Worm (Caenorhabditis elegans) whole organism, mixed stage, embryonic: ENCODE measurements around the gene let-765.
A peak's percentile ranks its signal among the peaks of the same experiment; 100 is the strongest.

Source experiments
- M03D4.4 ChIP-seq: sonication (generic microtip); optimal IDR thresholded peaks from 2 replicates; lab custom pipeline; 2017; ENCODE audit warnings: mild to moderate bottlenecking, missing genetic modification characterization, missing compliant biosample characterization
- bed-3 ChIP-seq: fragments of 200-800 bp; sonication (Bioruptor generic); optimal IDR thresholded peaks from 3 replicates; lab custom pipeline; 2018; ENCODE audit warnings: mild to moderate bottlenecking, missing genetic modification characterization, moderate library complexity, missing compliant biosample characterization
- blmp-1 ChIP-seq: fragments of 150-350 bp; optimal IDR thresholded peaks from 2 replicates; lab custom pipeline; 2014; ENCODE audit warnings: missing biosample characterization, missing genetic modification characterization
- ceh-39 ChIP-seq: fragments of 150-350 bp; optimal IDR thresholded peaks from 2 replicates; lab custom pipeline; 2014; ENCODE audit warnings: missing biosample characterization, missing genetic modification characterization
- ceh-43 ChIP-seq: fragments of 200-800 bp; sonication (Bioruptor generic); optimal IDR thresholded peaks from 2 replicates; lab custom pipeline; 2018; ENCODE audit warnings: mild to moderate bottlenecking, missing genetic modification characterization, moderate library complexity, missing compliant biosample characterization
- ceh-83 ChIP-seq: fragments of 200-800 bp; sonication (Bioruptor generic); optimal IDR thresholded peaks from 2 replicates; lab custom pipeline; 2018; ENCODE audit warnings: mild to moderate bottlenecking, missing genetic modification characterization, missing compliant biosample characterization
- ces-1 ChIP-seq: fragments of 150-350 bp; optimal IDR thresholded peaks from 2 replicates; lab custom pipeline; 2014; ENCODE audit warnings: missing biosample characterization, missing genetic modification reagents, missing genetic modification characterization
- cnd-1 ChIP-seq: fragments of 200-800 bp; sonication (Bioruptor generic); optimal IDR thresholded peaks from 2 replicates; lab custom pipeline; 2018; ENCODE audit warnings: mild to moderate bottlenecking, missing genetic modification characterization, missing compliant biosample characterization
- drap-1 ChIP-seq: fragments of 200-800 bp; sonication (Bioruptor generic); optimal IDR thresholded peaks from 3 replicates; lab custom pipeline; 2018; ENCODE audit warnings: mild to moderate bottlenecking, missing genetic modification characterization, missing compliant biosample characterization
- elt-1 ChIP-seq: sonication (generic microtip); optimal IDR thresholded peaks from 2 replicates; lab custom pipeline; 2017; ENCODE audit warnings: missing genetic modification characterization, mild to moderate bottlenecking, missing compliant biosample characterization, antibody characterized with exemption, moderate library complexity, borderline replicate concordance; ENCODE audit not compliant: insufficient read depth
- elt-3 ChIP-seq: fragments of 150-350 bp; optimal IDR thresholded peaks from 2 replicates; lab custom pipeline; 2014; ENCODE audit warnings: missing biosample characterization, missing genetic modification characterization
- flh-1 ChIP-seq: fragments of 200-800 bp; sonication (Bioruptor generic); optimal IDR thresholded peaks from 2 replicates; lab custom pipeline; 2018; ENCODE audit warnings: mild to moderate bottlenecking, missing genetic modification characterization, moderate library complexity, missing compliant biosample characterization
- ham-2 ChIP-seq: fragments of 200-800 bp; sonication (Bioruptor generic); optimal IDR thresholded peaks from 2 replicates; lab custom pipeline; 2018; ENCODE audit warnings: mild to moderate bottlenecking, missing genetic modification characterization, missing compliant biosample characterization
- hlh-1 ChIP-seq: fragments of 150-350 bp; optimal IDR thresholded peaks from 2 replicates; lab custom pipeline; 2014; ENCODE audit warnings: missing biosample characterization, missing genetic modification reagents, missing genetic modification characterization
- lin-13 ChIP-seq: fragments of 150-350 bp; optimal IDR thresholded peaks from 2 replicates; lab custom pipeline; 2014; ENCODE audit warnings: missing biosample characterization, missing genetic modification characterization
- lin-32 ChIP-seq: fragments of 200-800 bp; sonication (Bioruptor generic); optimal IDR thresholded peaks from 2 replicates; lab custom pipeline; 2018; ENCODE audit warnings: mild to moderate bottlenecking, missing genetic modification characterization, missing compliant biosample characterization
- lsy-2 ChIP-seq: fragments of 150-350 bp; optimal IDR thresholded peaks from 2 replicates; lab custom pipeline; 2014; ENCODE audit warnings: missing biosample characterization, missing genetic modification characterization
- mab-5 ChIP-seq: fragments of 150-350 bp; optimal IDR thresholded peaks from 2 replicates; lab custom pipeline; 2014; ENCODE audit warnings: missing biosample characterization, missing genetic modification characterization
- mep-1 ChIP-seq: fragments of 150-350 bp; optimal IDR thresholded peaks from 2 replicates; lab custom pipeline; 2017; ENCODE audit warnings: missing biosample characterization, missing genetic modification reagents, missing genetic modification characterization, inconsistent platforms
- nhr-12 ChIP-seq: fragments of 150-350 bp; optimal IDR thresholded peaks from 2 replicates; lab custom pipeline; 2014; ENCODE audit warnings: missing biosample characterization, missing genetic modification characterization
- nhr-2 ChIP-seq: fragments of 150-350 bp; optimal IDR thresholded peaks from 2 replicates; lab custom pipeline; 2014; ENCODE audit warnings: missing biosample characterization, missing genetic modification characterization
- nhr-237 ChIP-seq: fragments of 150-350 bp; optimal IDR thresholded peaks from 2 replicates; lab custom pipeline; 2014; ENCODE audit warnings: missing biosample characterization, missing genetic modification characterization
- nhr-28 ChIP-seq: fragments of 150-350 bp; optimal IDR thresholded peaks from 2 replicates; lab custom pipeline; 2014; ENCODE audit warnings: missing biosample characterization, missing genetic modification characterization
- pha-4 ChIP-seq: fragments of 150-350 bp; optimal IDR thresholded peaks from 2 replicates; lab custom pipeline; 2018; ENCODE audit warnings: missing biosample characterization, missing genetic modification reagents, missing genetic modification characterization
- sem-2 ChIP-seq: fragments of 200-800 bp; sonication (Bioruptor generic); optimal IDR thresholded peaks from 2 replicates; lab custom pipeline; 2018; ENCODE audit warnings: mild to moderate bottlenecking, missing genetic modification characterization, missing compliant biosample characterization
- snpc-4 ChIP-seq: fragments of 150-350 bp; optimal IDR thresholded peaks from 2 replicates; lab custom pipeline; 2014; ENCODE audit warnings: missing biosample characterization, missing genetic modification characterization
- tbx-8 ChIP-seq: fragments of 200-800 bp; sonication (Bioruptor generic); optimal IDR thresholded peaks from 2 replicates; lab custom pipeline; 2018; ENCODE audit warnings: mild to moderate bottlenecking, missing genetic modification characterization, moderate library complexity, missing compliant biosample characterization
- unc-120 ChIP-seq: sonication (generic microtip); optimal IDR thresholded peaks from 2 replicates; lab custom pipeline; 2017; ENCODE audit warnings: missing genetic modification characterization, missing compliant biosample characterization; ENCODE audit not compliant: poor library complexity, severe bottlenecking
- unc-39 ChIP-seq: fragments of 150-350 bp; optimal IDR thresholded peaks from 2 replicates; lab custom pipeline; 2014; ENCODE audit warnings: missing biosample characterization, missing genetic modification characterization
- unc-62 ChIP-seq: fragments of 150-350 bp; optimal IDR thresholded peaks from 2 replicates; lab custom pipeline; 2014; ENCODE audit warnings: missing biosample characterization, missing genetic modification reagents, missing genetic modification characterization
- zip-8 ChIP-seq: fragments of 150-350 bp; optimal IDR thresholded peaks from 2 replicates; lab custom pipeline; 2014; ENCODE audit warnings: missing biosample characterization, missing genetic modification characterization
- ztf-11 ChIP-seq: fragments of 150-350 bp; optimal IDR thresholded peaks from 2 replicates; lab custom pipeline; 2014; ENCODE audit warnings: missing biosample characterization, missing genetic modification characterization

let-765 gene

DNA sequence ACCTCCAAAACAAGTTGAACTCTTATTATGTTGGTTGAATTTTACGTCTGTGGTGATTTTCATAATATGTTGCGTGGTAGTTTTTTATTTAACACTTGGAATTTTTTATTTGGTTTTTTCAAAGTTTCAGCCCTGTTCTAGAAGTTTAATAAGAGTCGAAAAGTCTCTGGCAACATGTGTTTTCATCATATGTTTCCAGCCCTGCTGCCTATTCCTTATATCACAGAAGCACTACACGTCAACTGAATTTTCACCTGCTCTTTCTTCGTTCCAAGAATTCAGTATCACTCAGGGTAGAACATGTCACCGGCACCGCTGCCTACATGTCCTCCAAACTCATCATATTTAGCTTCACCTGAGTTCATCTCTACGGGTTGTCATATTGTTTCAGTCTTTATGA is 9.5 kb upstream of the let-765 start, which contains the start of gene srh-40:
Gene srh-40, plus strand, starts transcription at position 301 of the 400 bp plus-strand sequence.
- TF ChIP-seq unc-39 (tag; lab: Kevin White, UChicago) (no peak), lsy-2 (tag; lab: Kevin White, UChicago) (no peak), zip-8 (no peak), drap-1 (GFP tag; lab: Kevin White, UChicago) (no peak), mep-1 (no peak), snpc-4 (tag; lab: Kevin White, UChicago) (no peak)

DNA sequence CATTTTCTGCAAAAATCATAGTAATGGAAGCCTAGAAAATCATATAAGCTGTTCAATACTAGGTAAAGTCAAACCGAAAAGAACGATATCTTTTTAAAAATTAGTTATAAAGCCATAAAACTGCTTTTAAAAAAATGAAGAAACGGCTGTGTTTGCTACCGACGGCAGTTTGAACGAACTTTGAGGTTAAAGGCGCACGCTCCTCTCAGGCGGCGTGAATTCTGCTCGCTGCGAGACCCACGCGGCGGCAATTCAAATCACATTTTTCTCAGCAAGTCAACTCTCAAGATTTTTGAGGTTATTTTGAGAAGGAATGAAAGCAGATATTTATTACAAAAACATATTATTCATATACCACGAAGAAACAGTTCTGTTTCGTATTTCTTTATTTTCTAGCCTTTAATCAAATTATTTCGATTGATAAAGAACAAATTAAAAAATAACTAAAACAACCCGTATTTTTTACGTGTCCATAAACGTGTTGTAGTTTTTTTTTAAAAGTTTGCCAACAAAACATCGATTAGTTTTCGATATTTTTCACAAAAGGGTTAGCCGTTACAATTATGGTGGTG is 7.2 kb upstream of the let-765 start, which contains the start of the genes mdh-2 and F20H11.4:
Gene mdh-2, minus strand, starts transcription at position 6 of the 572 bp plus-strand sequence.
Gene F20H11.4, plus strand, starts transcription at position 522 of the 572 bp plus-strand sequence.
- TF ChIP-seq nhr-237 (peak; percentile 37), tbx-8 (no peak), ceh-43 (GFP tag; lab: Kevin White, UChicago) (no peak), elt-1 (tag; lab: Kevin White, UChicago) (no peak), mep-1 (peak; percentile 92), hlh-1 (tag; lab: Kevin White, UChicago) (peak; percentile 52), pha-4 (tag; lab: Kevin White, UChicago) (peak; percentile 51), ceh-39 (tag; lab: Kevin White, UChicago) (no peak), lsy-2 (tag; lab: Kevin White, UChicago) (peak; percentile 81), M03D4.4 (no peak), bed-3 (GFP tag; lab: Kevin White, UChicago) (no peak), elt-3 (tag; lab: Kevin White, UChicago) (no peak), unc-120 (tag; lab: Kevin White, UChicago) (no peak), ceh-83 (GFP tag; lab: Kevin White, UChicago) (no peak)
- TF ChIP-seq, all 35 proteins: peak for 5

DNA sequence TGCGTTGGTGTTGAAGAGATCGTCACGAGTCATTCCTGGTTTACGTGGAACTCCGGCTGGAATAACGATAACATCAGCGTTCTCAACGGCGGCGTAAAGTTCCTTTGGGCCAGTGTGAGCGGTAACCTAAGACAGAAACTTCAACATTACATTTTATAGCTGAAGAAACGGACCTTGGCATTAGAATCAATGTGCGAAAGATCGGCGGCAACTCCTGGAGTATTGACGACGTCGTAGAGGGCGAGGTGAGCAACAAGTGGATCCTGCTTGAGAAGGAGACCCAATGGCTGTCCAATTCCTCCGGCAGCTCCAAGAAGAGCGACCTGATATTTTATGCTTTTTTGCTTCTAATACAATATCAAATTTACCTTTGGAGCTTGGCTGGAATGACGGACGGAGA is 6.7 kb upstream of the let-765 start:
- TF ChIP-seq lin-13, result no peak
- no peak for TF ChIP-seq nhr-12 (tag; lab: Kevin White, UChicago)
- no peak for TF ChIP-seq mab-5 (tag; lab: Kevin White, UChicago)
- TF ChIP-seq nhr-2 (tag; lab: Kevin White, UChicago), result no peak
- TF ChIP-seq unc-62 (GFP tag; lab: Kevin White, UChicago), result no peak
- TF ChIP-seq lin-32 (GFP tag; lab: Kevin White, UChicago), result no peak
- TF ChIP-seq M03D4.4, result no peak
- no peak for TF ChIP-seq zip-8
- no peak for TF ChIP-seq tbx-8
- TF ChIP-seq, all 35 proteins: peak for 0

DNA sequence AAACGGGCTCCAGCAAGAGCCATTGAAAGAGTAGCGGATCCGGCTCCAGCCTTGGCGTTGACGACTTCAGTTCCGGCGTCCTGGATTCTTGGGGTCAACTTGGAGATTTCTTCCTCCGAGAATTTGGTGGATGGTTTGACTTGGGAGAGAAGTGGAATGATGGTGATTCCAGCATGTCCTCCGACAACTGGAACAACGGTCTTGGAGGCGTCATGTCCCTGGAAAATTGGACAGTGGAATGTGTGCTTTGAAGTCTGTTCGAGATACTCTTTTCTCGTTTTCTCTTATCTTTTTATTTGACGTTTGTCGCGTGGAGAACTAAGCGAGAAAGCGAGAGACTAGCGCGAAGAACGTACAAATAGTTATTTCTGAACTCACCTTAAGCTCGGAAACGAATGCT is 6.1 kb upstream of the let-765 start:
- TF ChIP-seq nhr-28, result no peak
- no peak for TF ChIP-seq ceh-39 (tag; lab: Kevin White, UChicago)
- TF ChIP-seq, all 35 proteins: peak for 0

DNA sequence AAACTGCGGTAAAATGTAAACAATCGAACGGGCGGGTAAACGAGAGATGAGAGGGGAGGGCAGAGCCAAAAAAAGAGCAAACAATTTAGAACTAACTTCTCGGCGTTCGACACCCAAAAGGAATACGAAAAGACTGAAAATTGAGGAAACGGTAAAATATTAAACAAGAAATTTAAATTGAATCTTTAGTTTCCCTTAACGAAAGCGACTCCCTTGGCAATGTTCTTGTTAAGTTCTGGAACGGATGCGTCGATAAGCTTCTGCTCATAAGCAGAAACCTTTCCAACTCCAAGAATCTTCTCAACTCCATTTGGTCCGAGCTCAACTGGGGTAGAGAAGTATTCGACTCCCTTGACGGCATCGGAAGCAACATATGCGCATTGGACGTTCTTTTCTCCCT is 5.7 kb upstream of the let-765 start:
- TF ChIP-seq sem-2 (GFP tag; lab: Kevin White, UChicago) (no peak), nhr-12 (tag; lab: Kevin White, UChicago) (no peak), blmp-1 (tag; lab: Kevin White, UChicago) (no peak), lsy-2 (tag; lab: Kevin White, UChicago) (no peak), flh-1 (GFP tag; lab: Kevin White, UChicago) (no peak), unc-39 (tag; lab: Kevin White, UChicago) (no peak), snpc-4 (tag; lab: Kevin White, UChicago) (no peak), M03D4.4 (no peak), unc-120 (tag; lab: Kevin White, UChicago) (no peak), ztf-11 (no peak), ceh-43 (GFP tag; lab: Kevin White, UChicago) (no peak), unc-62 (GFP tag; lab: Kevin White, UChicago) (no peak), nhr-2 (tag; lab: Kevin White, UChicago) (no peak)

DNA sequence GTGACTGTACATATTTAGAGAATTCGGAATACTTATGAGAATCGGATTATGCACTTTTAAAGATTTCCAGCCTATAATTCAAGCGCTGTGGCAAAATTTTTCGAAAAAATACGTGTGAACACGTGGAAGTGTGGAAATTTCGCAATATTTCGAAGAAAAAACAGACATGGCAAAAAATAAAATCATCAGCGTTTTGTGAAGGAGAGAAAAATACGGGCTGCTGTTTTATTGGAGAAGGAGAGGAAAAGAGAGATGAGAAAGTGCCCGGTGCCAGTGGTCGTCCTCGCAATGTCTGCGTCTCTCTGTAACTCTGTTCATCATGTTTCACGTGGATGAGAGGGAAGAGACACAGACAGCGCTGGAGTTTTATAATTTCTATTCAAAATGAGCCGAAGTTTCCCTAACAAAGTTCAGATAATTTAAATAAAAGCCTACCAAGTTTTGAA is 5.1 kb upstream of the let-765 start:
- TF ChIP-seq ceh-39 (tag; lab: Kevin White, UChicago) (peak; percentile 6), cnd-1 (tag; lab: Kevin White, UChicago) (no peak), ces-1 (GFP tag; lab: Kevin White, UChicago) (peak; percentile 75), hlh-1 (tag; lab: Kevin White, UChicago) (peak; percentile 83), ham-2 (no peak), unc-62 (GFP tag; lab: Kevin White, UChicago) (peak; percentile 18)
